Worm (Caenorhabditis elegans): ENCODE measurements around the gene Y66D12A.8.

DNA sequence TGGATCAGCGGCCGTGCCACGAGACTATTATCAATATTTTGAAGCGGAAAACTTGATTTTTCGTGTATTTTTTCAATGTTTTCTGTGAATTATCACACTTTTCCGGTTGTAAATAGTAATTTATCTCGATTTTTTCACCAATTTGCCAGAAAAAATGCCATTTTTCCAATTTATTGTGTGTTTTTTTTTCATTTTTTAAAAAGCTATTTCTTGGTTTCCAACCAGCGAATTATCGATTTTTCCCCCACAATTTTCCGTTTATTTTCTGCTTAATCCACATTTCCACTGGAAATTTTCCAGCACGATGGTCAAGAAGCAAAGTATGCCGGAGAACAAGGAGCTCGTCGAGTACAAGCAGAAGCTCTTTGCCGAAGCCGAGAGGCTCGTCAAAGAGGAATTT is 6.2 kb upstream of the Y66D12A.8 start, which contains the start of gene psme-3:
- TF ChIP-seq W03F9.2 (tag; optimal IDR thresholded peaks at IDR 0.05) (no peak), him-1 (tag; optimal IDR thresholded peaks at IDR 0.05) (no peak)

Measured in whole organism, L4/young adult.